Worm (Caenorhabditis elegans) whole organism, L2 larva: ENCODE data around the gene nnt-1.
A peak's percentile ranks its signal among the peaks of the same experiment; 100 is the strongest.

ENCODE experiments used
- C34F6.9 ChIP-seq: fragments of 150-350 bp; optimal IDR thresholded peaks from 2 replicates; lab custom pipeline; 2014; ENCODE audit warnings: missing biosample characterization, missing genetic modification characterization
- R02D3.7 ChIP-seq: fragments of 150-350 bp; optimal IDR thresholded peaks from 2 replicates; lab custom pipeline; 2014; ENCODE audit warnings: missing biosample characterization, missing genetic modification characterization
- Y55F3AM.14 ChIP-seq: fragments of 200-800 bp; sonication (Bioruptor generic); optimal IDR thresholded peaks from 2 replicates; lab custom pipeline; 2018; ENCODE audit warnings: mild to moderate bottlenecking, missing genetic modification characterization, missing compliant biosample characterization
- ZK546.5 ChIP-seq: sonication (generic microtip); optimal IDR thresholded peaks from 2 replicates; lab custom pipeline; 2017; ENCODE audit warnings: missing biosample characterization, missing genetic modification characterization
- alr-1 ChIP-seq: fragments of 150-350 bp; optimal IDR thresholded peaks from 2 replicates; lab custom pipeline; 2014; ENCODE audit warnings: missing biosample characterization, missing genetic modification characterization
- blmp-1 ChIP-seq: sonication (generic microtip); optimal IDR thresholded peaks from 2 replicates; lab custom pipeline; 2017; ENCODE audit warnings: missing genetic modification characterization, mild to moderate bottlenecking, missing compliant biosample characterization, antibody characterized with exemption, moderate library complexity; ENCODE audit not compliant: insufficient read depth
- ceh-16 ChIP-seq: fragments of 150-350 bp; optimal IDR thresholded peaks from 2 replicates; lab custom pipeline; 2014; ENCODE audit warnings: missing biosample characterization, missing genetic modification characterization
- ceh-82 ChIP-seq: fragments of 150-350 bp; optimal IDR thresholded peaks from 2 replicates; lab custom pipeline; 2014; ENCODE audit warnings: missing biosample characterization, missing genetic modification characterization
- dmd-4 ChIP-seq: sonication (generic microtip); optimal IDR thresholded peaks from 2 replicates; lab custom pipeline; 2017; ENCODE audit warnings: missing biosample characterization, missing genetic modification characterization
- egl-27 ChIP-seq: sonication (generic microtip); optimal IDR thresholded peaks from 3 replicates; lab custom pipeline; 2017; ENCODE audit warnings: missing biosample characterization, missing genetic modification reagents, missing genetic modification characterization
- elt-1 ChIP-seq: fragments of 150-350 bp; optimal IDR thresholded peaks from 2 replicates; lab custom pipeline; 2014; ENCODE audit warnings: missing biosample characterization, missing genetic modification characterization
- fos-1 ChIP-seq: fragments of 150-350 bp; optimal IDR thresholded peaks from 2 replicates; lab custom pipeline; 2014; ENCODE audit warnings: missing biosample characterization, missing genetic modification characterization
- gmeb-1 ChIP-seq: fragments of 150-350 bp; optimal IDR thresholded peaks from 2 replicates; lab custom pipeline; 2014; ENCODE audit warnings: missing biosample characterization, missing genetic modification characterization
- lin-11 ChIP-seq: fragments of 150-350 bp; sonication (generic microtip); optimal IDR thresholded peaks from 2 replicates; lab custom pipeline; 2014; ENCODE audit warnings: missing biosample characterization, missing genetic modification characterization, inconsistent platforms, mixed read lengths
- lin-13 ChIP-seq: fragments of 150-350 bp; optimal IDR thresholded peaks from 2 replicates; lab custom pipeline; 2014; ENCODE audit warnings: missing biosample characterization, missing genetic modification reagents, missing genetic modification characterization
- lsy-2 ChIP-seq, 2 experiments: fragments of 150-350 bp in 1 of 2; sonication (generic microtip) in 1 of 2; optimal IDR thresholded peaks; 2 replicates each; lab custom pipeline; 2014 to 2017; ENCODE audit warnings: missing biosample characterization in 2 of 2, missing genetic modification characterization in 2 of 2
- mab-5 ChIP-seq: fragments of 150-350 bp; optimal IDR thresholded peaks from 2 replicates; lab custom pipeline; 2014; ENCODE audit warnings: missing biosample characterization, missing genetic modification characterization
- mbf-1 ChIP-seq: sonication (generic microtip); optimal IDR thresholded peaks from 2 replicates; lab custom pipeline; 2017; ENCODE audit warnings: missing biosample characterization, missing genetic modification characterization
- mdl-1 ChIP-seq, 2 experiments: fragments of 150-350 bp in 1 of 2; sonication (generic microtip) in 1 of 2; optimal IDR thresholded peaks; 2 replicates each; lab custom pipeline; 2017; ENCODE audit warnings: missing biosample characterization in 2 of 2, missing genetic modification characterization in 2 of 2
- nhr-11 ChIP-seq: fragments of 150-350 bp; optimal IDR thresholded peaks from 2 replicates; lab custom pipeline; 2014; ENCODE audit warnings: missing biosample characterization, missing genetic modification characterization
- nhr-12 ChIP-seq: fragments of 150-350 bp; optimal IDR thresholded peaks from 2 replicates; lab custom pipeline; 2014; ENCODE audit warnings: missing biosample characterization, missing genetic modification characterization
- nhr-129 ChIP-seq: fragments of 150-350 bp; optimal IDR thresholded peaks from 2 replicates; lab custom pipeline; 2014; ENCODE audit warnings: missing biosample characterization, missing genetic modification characterization
- nhr-21 ChIP-seq: fragments of 150-350 bp; optimal IDR thresholded peaks from 2 replicates; lab custom pipeline; 2014; ENCODE audit warnings: missing biosample characterization, missing genetic modification characterization
- nhr-23 ChIP-seq: fragments of 150-350 bp; optimal IDR thresholded peaks from 2 replicates; lab custom pipeline; 2014; ENCODE audit warnings: missing biosample characterization, missing genetic modification reagents, missing genetic modification characterization
- nhr-237 ChIP-seq: fragments of 150-350 bp; optimal IDR thresholded peaks from 2 replicates; lab custom pipeline; 2014; ENCODE audit warnings: missing biosample characterization, missing genetic modification characterization
- nhr-25 ChIP-seq: fragments of 150-350 bp; sonication (generic microtip); optimal IDR thresholded peaks from 3 replicates; lab custom pipeline; 2014; ENCODE audit warnings: missing biosample characterization, missing genetic modification characterization
- nhr-6 ChIP-seq: fragments of 150-350 bp; optimal IDR thresholded peaks from 2 replicates; lab custom pipeline; 2014; ENCODE audit warnings: missing biosample characterization, missing genetic modification characterization
- nhr-77 ChIP-seq: fragments of 150-350 bp; optimal IDR thresholded peaks from 2 replicates; lab custom pipeline; 2014; ENCODE audit warnings: missing biosample characterization, missing genetic modification characterization
- peb-1 ChIP-seq: fragments of 150-350 bp; optimal IDR thresholded peaks from 2 replicates; lab custom pipeline; 2014; ENCODE audit warnings: missing biosample characterization, missing genetic modification characterization
- sem-4 ChIP-seq: fragments of 150-350 bp; optimal IDR thresholded peaks from 2 replicates; lab custom pipeline; 2014; ENCODE audit warnings: missing biosample characterization, missing genetic modification reagents, missing genetic modification characterization
- skn-1 ChIP-seq: sonication (generic microtip); optimal IDR thresholded peaks from 2 replicates; lab custom pipeline; 2017; ENCODE audit warnings: missing biosample characterization, missing genetic modification characterization
- sma-9 ChIP-seq, 2 experiments: fragments of 150-350 bp in 1 of 2; sonication (generic microtip) in 1 of 2; optimal IDR thresholded peaks; 2 replicates each; lab custom pipeline; 2014 to 2016; ENCODE audit warnings: missing genetic modification characterization in 2 of 2, mild to moderate bottlenecking in 1 of 2, missing biosample characterization in 1 of 2, missing compliant biosample characterization in 1 of 2, missing genetic modification reagents in 1 of 2, moderate library complexity in 1 of 2
- unc-55 ChIP-seq: fragments of 150-350 bp; sonication (generic microtip); optimal IDR thresholded peaks from 3 replicates; lab custom pipeline; 2014; ENCODE audit warnings: missing biosample characterization, missing genetic modification reagents, missing genetic modification characterization
- ztf-11 ChIP-seq: sonication (generic microtip); optimal IDR thresholded peaks from 2 replicates; lab custom pipeline; 2017; ENCODE audit warnings: missing biosample characterization, missing genetic modification characterization
- ztf-4 ChIP-seq: fragments of 150-350 bp; optimal IDR thresholded peaks from 2 replicates; lab custom pipeline; 2014; ENCODE audit warnings: missing biosample characterization, missing genetic modification characterization

Gene nnt-1

ce11 chrX:6091967-6092366 is 30.1 kb upstream of the nnt-1 start, which contains the start of gene hsp-3 (continued):
- peak; percentile 96 for TF ChIP-seq fos-1 (tag; lab: Kevin White, UChicago)
- peak; percentile 92 for TF ChIP-seq nhr-25 (tag; lab: Kevin White, UChicago)
- peak; percentile 96 for TF ChIP-seq lin-11 (tag; lab: Kevin White, UChicago)
- TF ChIP-seq R02D3.7 (tag; lab: Kevin White, UChicago): peak; percentile 26
- TF ChIP-seq ceh-16: peak; percentile 97
- peak; percentile 24 for TF ChIP-seq ZK546.5
- TF ChIP-seq gmeb-1: peak; percentile 86
- TF ChIP-seq nhr-237 (tag; lab: Kevin White, UChicago): peak; percentile 73
- TF ChIP-seq C34F6.9 (tag; lab: Kevin White, UChicago): peak; percentile 94
- peak; percentile 89 for TF ChIP-seq sem-4 (tag; lab: Kevin White, UChicago)
- TF ChIP-seq lsy-2 (tag; optimal IDR thresholded peaks at IDR 0.05; lab: Kevin White, UChicago): peak; percentile 92 to 96
- TF ChIP-seq dmd-4 (tag; lab: Kevin White, UChicago): no peak
- TF ChIP-seq nhr-129: peak; percentile 98
- TF ChIP-seq nhr-11 (tag; lab: Kevin White, UChicago): no peak
- peak; percentile 78 for TF ChIP-seq ceh-82 (tag; lab: Kevin White, UChicago)
- no peak for TF ChIP-seq skn-1 (tag; lab: Kevin White, UChicago)
- peak; percentile 77 for TF ChIP-seq nhr-77 (tag; lab: Kevin White, UChicago)
- peak; percentile 86 for TF ChIP-seq ztf-4 (tag; lab: Kevin White, UChicago)
- no peak for TF ChIP-seq peb-1 (tag; lab: Kevin White, UChicago)
- peak; percentile 93 for TF ChIP-seq lin-13 (GFP tag; lab: Kevin White, UChicago)
- peak; percentile 9 for TF ChIP-seq nhr-12 (tag; lab: Kevin White, UChicago)
- TF ChIP-seq mdl-1 (tag; optimal IDR thresholded peaks at IDR 0.05; lab: Kevin White, UChicago): peak; percentile 76 to 88

- no peak for TF ChIP-seq ztf-4 (tag; lab: Kevin White, UChicago)
- TF ChIP-seq mab-5 (tag; lab: Kevin White, UChicago): no peak
- TF ChIP-seq nhr-12 (tag; lab: Kevin White, UChicago): no peak
- no peak for TF ChIP-seq nhr-21 (tag; lab: Kevin White, UChicago)
- no peak for TF ChIP-seq unc-55 (GFP tag; lab: Kevin White, UChicago)
- no peak for TF ChIP-seq egl-27 (tag; lab: Kevin White, UChicago)
- no peak for TF ChIP-seq mbf-1 (tag; lab: Kevin White, UChicago)
- peak; percentile 82 for TF ChIP-seq sma-9 (GFP tag; optimal IDR thresholded peaks at IDR 0.05; lab: Kevin White, UChicago)
- TF ChIP-seq sma-9 (tag; optimal IDR thresholded peaks at IDR 0.05; lab: Kevin White, UChicago): no peak
- peak; percentile 71 for TF ChIP-seq blmp-1 (tag; lab: Kevin White, UChicago)
- no peak for TF ChIP-seq ztf-11 (tag; lab: Kevin White, UChicago)
- no peak for TF ChIP-seq nhr-77 (tag; lab: Kevin White, UChicago)
- peak; percentile 95 for TF ChIP-seq elt-1 (tag; lab: Kevin White, UChicago)
- TF ChIP-seq nhr-237 (tag; lab: Kevin White, UChicago): no peak
- no peak for TF ChIP-seq alr-1 (tag; lab: Kevin White, UChicago)
- no peak for TF ChIP-seq dmd-4 (tag; lab: Kevin White, UChicago)
- TF ChIP-seq nhr-11 (tag; lab: Kevin White, UChicago): no peak
- no peak for TF ChIP-seq nhr-129
- TF ChIP-seq lsy-2 (tag; optimal IDR thresholded peaks at IDR 0.05; lab: Kevin White, UChicago): no peak
- peak; percentile 84 for TF ChIP-seq ceh-16
- TF ChIP-seq ceh-82 (tag; lab: Kevin White, UChicago): no peak
- TF ChIP-seq lin-13 (GFP tag; lab: Kevin White, UChicago): no peak
- TF ChIP-seq Y55F3AM.14 (GFP tag; lab: Kevin White, UChicago): no peak
- TF ChIP-seq fos-1 (tag; lab: Kevin White, UChicago): no peak
- peak; percentile 27 for TF ChIP-seq sem-4 (tag; lab: Kevin White, UChicago)
- no peak for TF ChIP-seq peb-1 (tag; lab: Kevin White, UChicago)
- TF ChIP-seq mdl-1 (tag; optimal IDR thresholded peaks at IDR 0.05; lab: Kevin White, UChicago): no peak
- TF ChIP-seq nhr-23 (tag; lab: Kevin White, UChicago): no peak
- no peak for TF ChIP-seq gmeb-1
- no peak for TF ChIP-seq skn-1 (tag; lab: Kevin White, UChicago)
- TF ChIP-seq, all 48 proteins: peak for 5
These were observed 29.6 kb upstream of the nnt-1 start for ce11 chrX:6092533-6092932.

- TF ChIP-seq elt-1 (tag; lab: Kevin White, UChicago) (no peak), nhr-6 (tag; lab: Kevin White, UChicago) (no peak), nhr-129 (peak; percentile 14), C34F6.9 (tag; lab: Kevin White, UChicago) (peak; percentile 7), mab-5 (tag; lab: Kevin White, UChicago) (no peak)
These were observed 29.1 kb upstream of the nnt-1 start, which contains the start of gene C15H9.5 for ce11 chrX:6093046-6093445. Gene C15H9.5, plus strand, starts transcription at chrX:6093300.
